Worm (Caenorhabditis elegans) whole organism, L4 larva: ENCODE results near the gene F42G2.5.

Experiments
- F44E2.7 ChIP-seq: fragments of 200-800 bp; sonication (Bioruptor generic); IDR thresholded peaks from 2 replicates; pipeline ENCODE4 v2.1.2; 2022; ENCODE audit warnings: missing genetic modification characterization, missing compliant biosample characterization
- R02D3.7 ChIP-seq: fragments of 150-350 bp; sonication (generic microtip); optimal IDR thresholded peaks from 3 replicates; lab custom pipeline; 2014; ENCODE audit warnings: missing biosample characterization, missing genetic modification characterization
- Y105C5A.15 ChIP-seq: fragments of 200-800 bp; sonication (Bioruptor generic); IDR thresholded peaks from 2 replicates; pipeline ENCODE4 v1.3.6; 2022; ENCODE audit warnings: missing genetic modification characterization, missing compliant biosample characterization
- Y5F2A.4 ChIP-seq: fragments of 200-800 bp; sonication (Bioruptor generic); optimal IDR thresholded peaks from 2 replicates; lab custom pipeline; 2018; ENCODE audit warnings: mild to moderate bottlenecking, missing genetic modification characterization, missing compliant biosample characterization
- ceh-28 ChIP-seq: fragments of 150-350 bp; optimal IDR thresholded peaks from 2 replicates; lab custom pipeline; 2014; ENCODE audit warnings: missing biosample characterization, missing genetic modification reagents, missing genetic modification characterization
- ceh-44 ChIP-seq: fragments of 200-800 bp; sonication (Bioruptor generic); IDR thresholded peaks from 2 replicates; pipeline ENCODE4 v1.3.6; 2022; ENCODE audit warnings: missing genetic modification reagents, missing genetic modification characterization, missing compliant biosample characterization
- ceh-82 ChIP-seq: sonication (generic microtip); optimal IDR thresholded peaks from 2 replicates; lab custom pipeline; 2017; ENCODE audit warnings: missing biosample characterization, missing genetic modification characterization
- ces-1 ChIP-seq: fragments of 150-350 bp; sonication (generic microtip); optimal IDR thresholded peaks from 4 replicates; lab custom pipeline; 2014; ENCODE audit warnings: missing biosample characterization, missing genetic modification reagents, missing genetic modification characterization
- daf-16 ChIP-seq, 3 experiments: sonication (generic microtip); optimal IDR thresholded peaks; 2 replicates each; lab custom pipeline; 2016 to 2017; ENCODE audit warnings: missing genetic modification characterization in 3 of 3, missing genetic modification reagents in 3 of 3, mild to moderate bottlenecking in 2 of 3, missing compliant biosample characterization in 2 of 3, missing biosample characterization in 1 of 3, moderate library complexity in 1 of 3
- dmd-6 ChIP-seq: fragments of 200-800 bp; sonication (Bioruptor generic); IDR thresholded peaks from 2 replicates; pipeline ENCODE4 v1.3.6; 2022; ENCODE audit warnings: missing genetic modification reagents, missing genetic modification characterization, missing compliant biosample characterization
- duxl-1 ChIP-seq: sonication (generic microtip); optimal IDR thresholded peaks from 2 replicates; lab custom pipeline; 2016; ENCODE audit warnings: mild to moderate bottlenecking, missing genetic modification characterization, moderate library complexity, missing compliant biosample characterization; ENCODE audit not compliant: poor library complexity
- dve-1 ChIP-seq: sonication (generic microtip); optimal IDR thresholded peaks from 2 replicates; lab custom pipeline; 2017; ENCODE audit warnings: antibody characterized with exemption, mild to moderate bottlenecking, missing genetic modification characterization, missing compliant biosample characterization; ENCODE audit not compliant: insufficient read depth
- hif-1 ChIP-seq, 2 experiments: sonication (generic microtip); optimal IDR thresholded peaks; 2 replicates each; lab custom pipeline; 2016 to 2017; ENCODE audit warnings: missing compliant biosample characterization in 2 of 2, missing genetic modification characterization in 2 of 2, missing genetic modification reagents in 2 of 2, missing genotype in 2 of 2, mild to moderate bottlenecking in 1 of 2
- hlh-11 ChIP-seq: fragments of 200-800 bp; sonication (Bioruptor generic); optimal IDR thresholded peaks from 2 replicates; lab custom pipeline; 2018; ENCODE audit warnings: mild to moderate bottlenecking, missing genetic modification characterization, missing compliant biosample characterization
- hlh-30 ChIP-seq: sonication (generic microtip); optimal IDR thresholded peaks from 2 replicates; lab custom pipeline; 2017; ENCODE audit warnings: antibody characterized with exemption, mild to moderate bottlenecking, missing genetic modification characterization, missing compliant biosample characterization; ENCODE audit not compliant: insufficient read depth
- hmg-1.1 ChIP-seq: fragments of 200-800 bp; sonication (Bioruptor generic); IDR thresholded peaks from 2 replicates; pipeline ENCODE4 v1.3.6; 2022; ENCODE audit warnings: missing genetic modification reagents, missing genetic modification characterization, missing compliant biosample characterization
- lin-15B ChIP-seq: fragments of 150-350 bp; sonication (generic microtip); optimal IDR thresholded peaks from 3 replicates; lab custom pipeline; 2014; ENCODE audit warnings: missing biosample characterization, missing genetic modification characterization
- lsy-2 ChIP-seq, 2 experiments: fragments of 150-350 bp in 1 of 2; sonication (generic microtip) in 1 of 2; optimal IDR thresholded peaks; 2 replicates each; lab custom pipeline; 2014 to 2017; ENCODE audit warnings: missing biosample characterization in 2 of 2, missing genetic modification characterization in 2 of 2
- mdl-1 ChIP-seq, 2 experiments: fragments of 150-350 bp in 1 of 2; sonication (generic microtip) in 1 of 2; optimal IDR thresholded peaks; 2 replicates each; lab custom pipeline; 2014 to 2017; ENCODE audit warnings: missing biosample characterization in 2 of 2, missing genetic modification characterization in 2 of 2
- mdt-29 ChIP-seq: fragments of 200-800 bp; sonication (Bioruptor generic); IDR thresholded peaks from 2 replicates; pipeline ENCODE4 v1.3.6; 2022; ENCODE audit warnings: missing genetic modification reagents, missing genetic modification characterization, missing compliant biosample characterization
- mep-1 ChIP-seq: fragments of 150-350 bp; sonication (generic microtip); optimal IDR thresholded peaks from 3 replicates; lab custom pipeline; 2014; ENCODE audit warnings: missing biosample characterization, missing genetic modification characterization
- mxl-3 ChIP-seq: fragments of 200-800 bp; sonication (Bioruptor generic); optimal IDR thresholded peaks from 2 replicates; lab custom pipeline; 2018; ENCODE audit warnings: mild to moderate bottlenecking, missing genetic modification characterization, missing compliant biosample characterization
- nhr-111 ChIP-seq: fragments of 200-800 bp; sonication (Bioruptor generic); optimal IDR thresholded peaks from 2 replicates; lab custom pipeline; 2018; ENCODE audit warnings: mild to moderate bottlenecking, missing genetic modification characterization, missing compliant biosample characterization
- nhr-28 ChIP-seq: fragments of 150-350 bp; optimal IDR thresholded peaks from 2 replicates; lab custom pipeline; 2014; ENCODE audit warnings: missing biosample characterization, missing genetic modification characterization
- nhr-41 ChIP-seq: fragments of 200-800 bp; sonication (Bioruptor generic); IDR thresholded peaks from 2 replicates; pipeline ENCODE4 v1.3.6; 2022; ENCODE audit warnings: missing genetic modification reagents, missing genetic modification characterization, missing compliant biosample characterization
- nhr-42 ChIP-seq: fragments of 200-800 bp; sonication (Bioruptor generic); IDR thresholded peaks from 2 replicates; pipeline ENCODE4 v1.3.6; 2022; ENCODE audit warnings: missing genetic modification characterization, missing compliant biosample characterization
- nhr-48 ChIP-seq: sonication (generic microtip); optimal IDR thresholded peaks from 2 replicates; lab custom pipeline; 2016; ENCODE audit warnings: mild to moderate bottlenecking, missing genetic modification characterization, missing compliant biosample characterization
- nhr-6 ChIP-seq: fragments of 150-350 bp; optimal IDR thresholded peaks from 2 replicates; lab custom pipeline; 2014; ENCODE audit warnings: missing biosample characterization, missing genetic modification characterization
- nhr-76 ChIP-seq: fragments of 150-350 bp; optimal IDR thresholded peaks from 2 replicates; lab custom pipeline; 2014; ENCODE audit warnings: missing biosample characterization, missing genetic modification characterization
- pha-4 ChIP-seq, 2 experiments: fragments of 150-350 bp in 1 of 2; fragments of 200-800 bp in 1 of 2; sonication (Bioruptor generic) in 1 of 2; IDR thresholded peaks in 1 of 2; optimal IDR thresholded peaks in 1 of 2; 2 replicates each; pipeline versions ENCODE4 v1.3.6 to Lab custom; 2014 to 2022; ENCODE audit warnings: missing genetic modification characterization in 2 of 2, missing genetic modification reagents in 2 of 2, missing biosample characterization in 1 of 2, missing compliant biosample characterization in 1 of 2
- pqm-1 ChIP-seq: sonication (generic microtip); optimal IDR thresholded peaks from 2 replicates; lab custom pipeline; 2017; ENCODE audit warnings: missing biosample characterization, missing genetic modification characterization
- saeg-2 ChIP-seq: fragments of 200-800 bp; sonication (Bioruptor generic); IDR thresholded peaks from 2 replicates; pipeline ENCODE4 v1.3.6; 2022; ENCODE audit warnings: missing genetic modification reagents, missing genetic modification characterization, missing compliant biosample characterization
- tra-1 ChIP-seq: fragments of 200-800 bp; sonication (Bioruptor generic); IDR thresholded peaks from 2 replicates; pipeline ENCODE4 v1.3.6; 2022; ENCODE audit warnings: missing genetic modification reagents, missing genetic modification characterization, missing compliant biosample characterization
- vab-7 ChIP-seq: fragments of 200-800 bp; sonication (Bioruptor generic); IDR thresholded peaks from 2 replicates; pipeline ENCODE4 v1.3.6; 2022; ENCODE audit warnings: missing genetic modification reagents, missing genetic modification characterization, missing compliant biosample characterization
- zfp-2 ChIP-seq: sonication (generic microtip); optimal IDR thresholded peaks from 2 replicates; lab custom pipeline; 2016; ENCODE audit warnings: mild to moderate bottlenecking, missing genetic modification characterization, missing compliant biosample characterization
- zip-11 ChIP-seq: fragments of 200-800 bp; sonication (Bioruptor generic); IDR thresholded peaks from 2 replicates; pipeline ENCODE4 v1.3.6; 2022; ENCODE audit warnings: missing genetic modification characterization, missing compliant biosample characterization
- ztf-7 ChIP-seq: fragments of 150-350 bp; optimal IDR thresholded peaks from 2 replicates; lab custom pipeline; 2014; ENCODE audit warnings: missing biosample characterization, missing genetic modification characterization

Gene F42G2.5

DNA sequence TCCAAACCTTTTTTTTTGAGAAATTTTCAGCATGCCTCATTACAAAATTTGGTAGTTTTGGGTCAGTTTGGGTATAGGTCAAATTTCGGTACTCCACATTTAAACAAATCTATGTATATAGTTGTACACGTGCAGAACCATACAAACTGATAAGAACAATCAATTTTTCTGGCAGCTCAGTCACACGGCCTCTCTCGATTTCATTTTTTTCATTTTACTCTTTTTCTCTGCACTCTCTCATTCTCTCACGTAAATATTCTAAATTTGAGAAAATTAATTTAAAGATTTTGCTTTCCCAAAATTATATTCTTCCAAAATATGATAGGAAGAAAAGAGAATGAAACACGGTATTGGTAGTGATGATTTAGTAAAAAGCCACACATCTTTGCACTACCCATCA lies 3.4 kb upstream of the F42G2.5 start:
- TF ChIP-seq dve-1, result peak; percentile 28
- TF ChIP-seq mdl-1 (tag; optimal IDR thresholded peaks at IDR 0.05; lab: Kevin White, UChicago), result peak in 1 of 2 experiments; percentile 26
- TF ChIP-seq nhr-41 (GFP tag; lab: Robert Waterston, UW), result no peak
- no peak for TF ChIP-seq nhr-76 (tag; lab: Kevin White, UChicago)
- TF ChIP-seq pqm-1 (tag; lab: Kevin White, UChicago), result peak; percentile 36
- TF ChIP-seq nhr-28 (tag; lab: Kevin White, UChicago), result peak; percentile 35
- peak; percentile 53 for TF ChIP-seq dmd-6
- TF ChIP-seq lin-15B (tag; lab: Kevin White, UChicago), result no peak
- TF ChIP-seq nhr-111 (GFP tag; lab: Kevin White, UChicago), result no peak
- peak; percentile 39; the same call in 1 of the 2 replicates for TF ChIP-seq pha-4 (GFP tag; IDR thresholded peaks at IDR 0.05; lab: Robert Waterston, UW)
- TF ChIP-seq pha-4 (tag; optimal IDR thresholded peaks at IDR 0.05; lab: Kevin White, UChicago), result no peak
- TF ChIP-seq hlh-11 (tag; lab: Kevin White, UChicago), result peak; percentile 47
- peak in 1 of 2 experiments; percentile 35 for TF ChIP-seq hif-1 (tag; optimal IDR thresholded peaks at IDR 0.05; lab: Kevin White, UChicago)
- TF ChIP-seq daf-16 (GFP tag; optimal IDR thresholded peaks at IDR 0.05; lab: Kevin White, UChicago), result no peak
- TF ChIP-seq daf-16 (tag; optimal IDR thresholded peaks at IDR 0.05; lab: Kevin White, UChicago), result peak; percentile 63
- peak; percentile 42 for TF ChIP-seq hlh-30 (tag; lab: Kevin White, UChicago)
- TF ChIP-seq, all 104 proteins: peak for 10

DNA sequence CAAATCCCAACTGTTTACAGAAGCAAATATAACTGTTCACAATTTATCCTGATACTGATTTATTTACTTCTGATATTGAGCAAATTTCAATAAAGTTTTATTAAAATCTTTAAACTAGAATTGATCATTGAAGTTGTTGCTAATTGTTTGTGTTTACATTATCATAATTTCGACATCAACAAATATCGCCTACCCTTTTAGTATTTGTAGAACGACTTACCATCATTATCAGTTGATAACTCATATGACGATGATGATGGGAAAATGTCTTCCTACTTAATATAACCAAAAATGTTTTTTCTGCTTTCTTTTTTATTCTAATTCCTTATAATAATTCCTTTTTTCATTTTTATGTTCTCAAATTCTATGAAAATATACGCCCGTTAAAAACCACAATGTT lies 2.9 kb upstream of the F42G2.5 start:
- TF ChIP-seq zip-11 (GFP tag; lab: Robert Waterston, UW) (no peak), dve-1 (peak; percentile 22), ceh-82 (tag; lab: Kevin White, UChicago) (no peak), tra-1 (GFP tag; lab: Robert Waterston, UW) (no peak), daf-16 (GFP tag; optimal IDR thresholded peaks at IDR 0.05; lab: Kevin White, UChicago) (no peak), daf-16 (tag; optimal IDR thresholded peaks at IDR 0.05; lab: Kevin White, UChicago) (peak; percentile 99), ztf-7 (tag; lab: Kevin White, UChicago) (peak; percentile 96), mxl-3 (GFP tag; lab: Kevin White, UChicago) (no peak), Y5F2A.4 (GFP tag; lab: Kevin White, UChicago) (no peak), nhr-6 (tag; lab: Kevin White, UChicago) (no peak), Y105C5A.15 (GFP tag; lab: Robert Waterston, UW) (no peak), R02D3.7 (tag; lab: Kevin White, UChicago) (no peak), dmd-6 (no peak), lsy-2 (tag; optimal IDR thresholded peaks at IDR 0.05; lab: Kevin White, UChicago) (peak in 1 of 2 experiments; percentile 44), saeg-2 (GFP tag; lab: Robert Waterston, UW) (no peak), hlh-30 (tag; lab: Kevin White, UChicago) (peak; percentile 7), duxl-1 (tag; lab: Kevin White, UChicago) (no peak), zfp-2 (tag; lab: Kevin White, UChicago) (no peak), nhr-42 (no peak), vab-7 (GFP tag; lab: Robert Waterston, UW) (no peak), ces-1 (GFP tag; lab: Kevin White, UChicago) (no peak), ceh-44 (no peak), ceh-28 (no peak), mep-1 (peak; percentile 53), hmg-1.1 (GFP tag; lab: Robert Waterston, UW) (no peak), mdt-29 (GFP tag; lab: Robert Waterston, UW) (no peak), nhr-48 (tag; lab: Kevin White, UChicago) (no peak), F44E2.7 (GFP tag; lab: Robert Waterston, UW) (no peak)
- TF ChIP-seq, all 104 proteins: peak for 6
